Worm (Caenorhabditis elegans): ENCODE measurements around the gene F56B3.11.

Gene F56B3.11

DNA sequence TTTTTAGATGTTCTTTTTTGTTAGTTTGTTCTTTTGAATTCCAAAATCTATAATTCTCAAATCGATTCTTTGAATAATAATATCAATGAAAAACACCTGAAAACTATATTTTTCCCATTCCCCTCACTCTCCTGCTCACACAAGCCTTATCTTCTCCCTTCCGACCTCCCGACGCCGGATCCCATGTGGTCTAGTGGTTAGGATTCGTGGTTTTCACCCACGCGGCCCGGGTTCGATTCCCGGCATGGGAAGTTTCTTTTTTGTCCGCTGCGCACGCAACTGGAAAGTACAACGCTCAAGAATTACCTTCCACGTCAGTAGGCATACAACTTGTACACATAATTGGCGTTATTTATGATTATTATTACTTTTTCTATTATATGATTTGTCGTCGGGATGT, 46.3 kb upstream of the F56B3.11 start (continued):
- TF ChIP-seq mxl-1 (tag; optimal IDR thresholded peaks at IDR 0.05) (peak; percentile 5), madf-6 (GFP tag; IDR thresholded peaks at IDR 0.05) (no peak; the same call in 1 of the 2 replicates), attf-3 (GFP tag; conservative IDR thresholded peaks at IDR 0.05) (peak; percentile 57; the same call in 1 of the 2 replicates), tbx-9 (tag; optimal IDR thresholded peaks at IDR 0.05; ENCODE audit: borderline replicate concordance) (no peak), akir-1 (GFP tag; optimal IDR thresholded peaks at IDR 0.05) (no peak), lin-40 (tag; optimal IDR thresholded peaks at IDR 0.05) (peak; percentile 41), Y53G8AR.9 (GFP tag; conservative IDR thresholded peaks at IDR 0.05) (no peak), aptf-2 (GFP tag; conservative IDR thresholded peaks at IDR 0.05) (no peak), xnd-1 (tag; optimal IDR thresholded peaks at IDR 0.05) (no peak), F23B12.7 (tag; optimal IDR thresholded peaks at IDR 0.05; ENCODE audit: insufficient read depth) (peak; percentile 90), ztf-25 (GFP tag; IDR thresholded peaks at IDR 0.05) (0 out of 2 replicates have a peak, but pooled peaks have one; percentile 21), unc-130 (GFP tag; optimal IDR thresholded peaks at IDR 0.05) (peak; percentile 28), madf-10 (tag; optimal IDR thresholded peaks at IDR 0.05) (no peak), lin-54 (GFP tag; optimal IDR thresholded peaks at IDR 0.05) (peak; percentile 28), ceh-40 (GFP tag; IDR thresholded peaks at IDR 0.05) (no peak), hmg-1.2 (GFP tag; IDR thresholded peaks at IDR 0.05) (peak; percentile 56), nhr-80 (tag; optimal IDR thresholded peaks at IDR 0.05) (peak; percentile 4), gei-17 (GFP tag; optimal IDR thresholded peaks at IDR 0.05) (no peak), snpc-4 (GFP tag; optimal IDR thresholded peaks at IDR 0.05) (no peak), snpc-4 (tag; optimal IDR thresholded peaks at IDR 0.05) (peak; percentile 6 to 84 (median 60)), nhr-90 (tag; optimal IDR thresholded peaks at IDR 0.05) (peak; percentile 52), C17E4.6 (GFP tag; IDR thresholded peaks at IDR 0.05) (no peak), sea-2 (GFP tag; IDR thresholded peaks at IDR 0.05) (no peak), ZK185.1 (tag; optimal IDR thresholded peaks at IDR 0.05; ENCODE audit: poor library complexity, severe bottlenecking) (no peak), ceh-58 (GFP tag; IDR thresholded peaks at IDR 0.05) (no peak), Y56A3A.18 (GFP tag; IDR thresholded peaks at IDR 0.05) (peak; percentile 32; the same call in 1 of the 2 replicates), C06A6.2 (GFP tag; conservative IDR thresholded peaks at IDR 0.05) (no peak), B0035.1 (tag; optimal IDR thresholded peaks at IDR 0.05) (no peak), dox-1 (GFP tag; IDR thresholded peaks at IDR 0.05) (no peak), tbp1 (GFP tag; optimal IDR thresholded peaks at IDR 0.05) (peak; percentile 94), athp-1 (tag; optimal IDR thresholded peaks at IDR 0.05) (no peak), T26A5.8 (tag; optimal IDR thresholded peaks at IDR 0.05) (no peak), mes-4 (tag; optimal IDR thresholded peaks at IDR 0.05) (no peak), B0336.3 (GFP tag; IDR thresholded peaks at IDR 0.05) (peak; percentile 38; the same call in 1 of the 2 replicates), bed-2 (GFP tag; IDR thresholded peaks at IDR 0.05) (no peak), lir-1 (GFP tag; conservative IDR thresholded peaks at IDR 0.05) (no peak), lsy-27 (tag; optimal IDR thresholded peaks at IDR 0.05; ENCODE audit: borderline replicate concordance, insufficient read depth) (no peak), rcor-1 (GFP tag; IDR thresholded peaks at IDR 0.05) (no peak), F33H1.4 (GFP tag; IDR thresholded peaks at IDR 0.05) (no peak), F57C9.4 (tag; optimal IDR thresholded peaks at IDR 0.05) (no peak), let-607 (tag; optimal IDR thresholded peaks at IDR 0.05) (no peak), bed-1 (GFP tag; IDR thresholded peaks at IDR 0.05) (no peak), ztf-22 (GFP tag; optimal IDR thresholded peaks at IDR 0.05) (no peak), tlf-1 (GFP tag; optimal IDR thresholded peaks at IDR 0.05) (no peak), F52B5.7 (tag; optimal IDR thresholded peaks at IDR 0.05) (no peak), unc-62 (GFP tag; optimal IDR thresholded peaks at IDR 0.05) (no peak), hmg-20 (GFP tag; IDR thresholded peaks at IDR 0.05) (peak; percentile 53; the same call in 1 of the 2 replicates), rec-8 (tag; optimal IDR thresholded peaks at IDR 0.05) (no peak), nhr-27 (tag; optimal IDR thresholded peaks at IDR 0.05) (no peak)
